Worm (Caenorhabditis elegans) whole organism, L1 larva: ENCODE results near the gene F35C11.3.
A peak's percentile ranks its signal among the peaks of the same experiment; 100 is the strongest.

Experiments used
- C16A3.4 ChIP-seq: fragments of 150-350 bp; optimal IDR thresholded peaks from 2 replicates; lab custom pipeline; 2014; ENCODE audit warnings: missing biosample characterization, missing genetic modification characterization
- C34B4.2 ChIP-seq: sonication (generic microtip); optimal IDR thresholded peaks from 2 replicates; lab custom pipeline; 2017; ENCODE audit warnings: mild to moderate bottlenecking, missing genetic modification characterization, missing compliant biosample characterization
- F16B12.6 ChIP-seq: fragments of 150-350 bp; optimal IDR thresholded peaks from 2 replicates; lab custom pipeline; 2014; ENCODE audit warnings: missing biosample characterization, missing genetic modification characterization
- Y116A8C.19 ChIP-seq: sonication (generic microtip); optimal IDR thresholded peaks from 2 replicates; lab custom pipeline; 2016; ENCODE audit warnings: missing compliant biosample characterization, missing genetic modification characterization, borderline replicate concordance
- blmp-1 ChIP-seq: fragments of 150-350 bp; optimal IDR thresholded peaks from 2 replicates; lab custom pipeline; 2014; ENCODE audit warnings: missing biosample characterization, missing genetic modification characterization
- ceh-63 ChIP-seq: fragments of 200-800 bp; sonication (Bioruptor generic); optimal IDR thresholded peaks from 2 replicates; lab custom pipeline; 2018; ENCODE audit warnings: mild to moderate bottlenecking, missing genetic modification characterization, missing compliant biosample characterization
- ceh-8 ChIP-seq: fragments of 200-800 bp; sonication (Bioruptor generic); optimal IDR thresholded peaks from 2 replicates; lab custom pipeline; 2018; ENCODE audit warnings: mild to moderate bottlenecking, missing genetic modification characterization, moderate library complexity, missing compliant biosample characterization
- ceh-82 ChIP-seq, 3 experiments: fragments of 150-350 bp in 1 of 3; sonication (generic microtip) in 2 of 3; optimal IDR thresholded peaks; 2 replicates each; lab custom pipeline; 2014 to 2017; ENCODE audit warnings: missing biosample characterization in 3 of 3, missing genetic modification characterization in 3 of 3
- ceh-88 ChIP-seq: fragments of 200-800 bp; sonication (Bioruptor generic); IDR thresholded peaks from 2 replicates; pipeline ENCODE4 v1.3.6; 2022; ENCODE audit warnings: missing genetic modification characterization, missing compliant biosample characterization
- ceh-90 ChIP-seq: sonication (generic microtip); optimal IDR thresholded peaks from 2 replicates; lab custom pipeline; 2016; ENCODE audit warnings: missing genetic modification characterization, missing compliant biosample characterization
- dsc-1 ChIP-seq: sonication (generic microtip); optimal IDR thresholded peaks from 2 replicates; lab custom pipeline; 2016; ENCODE audit warnings: mild to moderate bottlenecking, missing genetic modification characterization, missing compliant biosample characterization
- efl-1 ChIP-seq, 4 experiments: fragments of 150-350 bp; optimal IDR thresholded peaks in 3 of 4; peaks in 1 of 4; 1 replicate in 1 of 4; 2 replicates in 3 of 4; lab custom pipeline; 2014; ENCODE audit warnings: missing biosample characterization in 2 of 4, missing genetic modification characterization in 2 of 4, missing genetic modification reagents in 2 of 4
- egl-13 ChIP-seq: sonication (generic microtip); optimal IDR thresholded peaks from 2 replicates; lab custom pipeline; 2016; ENCODE audit warnings: missing genotype, missing genetic modification reagents, missing genetic modification characterization, missing compliant biosample characterization
- elt-2 ChIP-seq: sonication (generic microtip); optimal IDR thresholded peaks from 2 replicates; lab custom pipeline; 2016; ENCODE audit warnings: missing genetic modification characterization, mild to moderate bottlenecking, inconsistent platforms, missing compliant biosample characterization, missing genetic modification reagents
- elt-3 ChIP-seq, 6 experiments: fragments of 150-350 bp in 1 of 6; sonication (generic microtip); optimal IDR thresholded peaks; 2 replicates each; lab custom pipeline; 2017 to 2018; ENCODE audit warnings: missing biosample characterization in 6 of 6, missing genetic modification characterization in 6 of 6, inconsistent platforms in 1 of 6
- grh-1 ChIP-seq: fragments of 200-800 bp; sonication (Bioruptor generic); IDR thresholded peaks from 2 replicates; pipeline ENCODE4 v1.3.6; 2022; ENCODE audit warnings: missing genetic modification reagents, missing genetic modification characterization, missing compliant biosample characterization
- hpl-2 ChIP-seq: fragments of 150-350 bp; optimal IDR thresholded peaks from 2 replicates; lab custom pipeline; 2014; ENCODE audit warnings: missing biosample characterization, missing genetic modification reagents, missing genetic modification characterization
- isw-1 ChIP-seq: fragments of 200-800 bp; sonication (Bioruptor generic); IDR thresholded peaks from 2 replicates; pipeline ENCODE4 v1.3.6; 2022; ENCODE audit warnings: missing genetic modification characterization, missing compliant biosample characterization
- lin-13 ChIP-seq: fragments of 150-350 bp; optimal IDR thresholded peaks from 2 replicates; lab custom pipeline; 2014; ENCODE audit warnings: missing biosample characterization, missing genetic modification reagents, missing genetic modification characterization
- lin-14 ChIP-seq: fragments of 200-800 bp; sonication (Bioruptor generic); optimal IDR thresholded peaks from 2 replicates; lab custom pipeline; 2018; ENCODE audit warnings: mild to moderate bottlenecking, missing genetic modification characterization, moderate library complexity, missing compliant biosample characterization
- lin-15B ChIP-seq: fragments of 150-350 bp; sonication (generic microtip); optimal IDR thresholded peaks from 3 replicates; lab custom pipeline; 2014; ENCODE audit warnings: missing biosample characterization, missing genetic modification characterization
- lir-3 ChIP-seq: sonication (generic microtip); optimal IDR thresholded peaks from 2 replicates; lab custom pipeline; 2016; ENCODE audit warnings: mild to moderate bottlenecking, missing genetic modification characterization, moderate library complexity, missing compliant biosample characterization; ENCODE audit not compliant: poor library complexity
- mab-9 ChIP-seq: fragments of 200-800 bp; sonication (Bioruptor generic); IDR thresholded peaks from 2 replicates; pipeline ENCODE4 v1.3.6; 2022; ENCODE audit warnings: missing genetic modification reagents, missing genetic modification characterization, missing compliant biosample characterization
- mdl-1 ChIP-seq, 2 experiments: fragments of 150-350 bp; optimal IDR thresholded peaks; 2 replicates each; lab custom pipeline; 2014 to 2017; ENCODE audit warnings: missing biosample characterization in 2 of 2, missing genetic modification characterization in 2 of 2, inconsistent platforms in 1 of 2
- mef-2 ChIP-seq: fragments of 150-350 bp; optimal IDR thresholded peaks from 2 replicates; lab custom pipeline; 2014; ENCODE audit warnings: missing biosample characterization, missing genetic modification characterization
- nhr-11 ChIP-seq: fragments of 150-350 bp; optimal IDR thresholded peaks from 2 replicates; lab custom pipeline; 2014; ENCODE audit warnings: missing biosample characterization, missing genetic modification characterization
- nhr-12 ChIP-seq: sonication (generic microtip); optimal IDR thresholded peaks from 2 replicates; lab custom pipeline; 2017; ENCODE audit warnings: missing biosample characterization, missing genetic modification characterization
- nhr-19 ChIP-seq: fragments of 200-800 bp; sonication (Bioruptor generic); conservative IDR thresholded peaks from 2 replicates; pipeline ENCODE4 v1.3.6; 2022; ENCODE audit warnings: missing genetic modification characterization, missing compliant biosample characterization
- nhr-237 ChIP-seq: fragments of 150-350 bp; optimal IDR thresholded peaks from 2 replicates; lab custom pipeline; 2014; ENCODE audit warnings: missing biosample characterization, missing genetic modification characterization
- nhr-77 ChIP-seq: fragments of 150-350 bp; optimal IDR thresholded peaks from 2 replicates; lab custom pipeline; 2014; ENCODE audit warnings: missing biosample characterization, missing genetic modification characterization
- pag-3 ChIP-seq: sonication (generic microtip); optimal IDR thresholded peaks from 2 replicates; lab custom pipeline; 2017; ENCODE audit warnings: missing genetic modification characterization, mild to moderate bottlenecking, missing compliant biosample characterization, antibody characterized with exemption, borderline replicate concordance; ENCODE audit not compliant: insufficient read depth
- pax-3 ChIP-seq: fragments of 200-800 bp; sonication (Bioruptor generic); optimal IDR thresholded peaks from 2 replicates; lab custom pipeline; 2018; ENCODE audit warnings: mild to moderate bottlenecking, missing genetic modification characterization, moderate library complexity, missing compliant biosample characterization
- rnt-1 ChIP-seq: sonication (generic microtip); optimal IDR thresholded peaks from 2 replicates; lab custom pipeline; 2016; ENCODE audit warnings: mild to moderate bottlenecking, missing genetic modification characterization, moderate library complexity, missing compliant biosample characterization
- snpc-4 ChIP-seq: fragments of 150-350 bp; optimal IDR thresholded peaks from 2 replicates; lab custom pipeline; 2014; ENCODE audit warnings: missing biosample characterization, missing genetic modification characterization
- sox-4 ChIP-seq: sonication (generic microtip); optimal IDR thresholded peaks from 2 replicates; lab custom pipeline; 2016; ENCODE audit warnings: missing genetic modification characterization, missing compliant biosample characterization
- sptf-1 ChIP-seq: fragments of 150-350 bp; optimal IDR thresholded peaks from 2 replicates; lab custom pipeline; 2014; ENCODE audit warnings: missing biosample characterization, missing genetic modification characterization
- swsn-7 ChIP-seq: sonication (generic microtip); optimal IDR thresholded peaks from 2 replicates; lab custom pipeline; 2016; ENCODE audit warnings: missing genetic modification characterization, missing compliant biosample characterization
- unc-86 ChIP-seq: sonication (generic microtip); optimal IDR thresholded peaks from 2 replicates; lab custom pipeline; 2016; ENCODE audit warnings: missing genetic modification characterization, missing compliant biosample characterization
- xbp-1 ChIP-seq: sonication (generic microtip); optimal IDR thresholded peaks from 2 replicates; lab custom pipeline; 2016; ENCODE audit warnings: missing genetic modification characterization, missing compliant biosample characterization
- zip-4 ChIP-seq: fragments of 200-800 bp; sonication (Bioruptor generic); optimal IDR thresholded peaks from 2 replicates; lab custom pipeline; 2018; ENCODE audit warnings: mild to moderate bottlenecking, missing genetic modification characterization, moderate library complexity, missing compliant biosample characterization
- ztf-11 ChIP-seq, 2 experiments: sonication (generic microtip); optimal IDR thresholded peaks; 2 replicates each; lab custom pipeline; 2016 to 2017; ENCODE audit warnings: missing genetic modification characterization in 2 of 2, missing biosample characterization in 1 of 2, missing compliant biosample characterization in 1 of 2

F35C11.3 gene

ce11 chrII:8276057-8276456, 29.5 kb downstream of the F35C11.3 start, which contains the start of the genes gei-14 and slc-25A32 (continued):
- TF ChIP-seq blmp-1 (tag; lab: Kevin White, UChicago) (peak; percentile 55), efl-1 (optimal IDR thresholded peaks at IDR 0.05; lab: Kevin White, UChicago) (peak; percentile 92 to 95), efl-1 (GFP tag; optimal IDR thresholded peaks at IDR 0.05 in 1 of 2; lab: Kevin White, UChicago) (peak; percentile 90 to 99), zip-4 (no peak), nhr-77 (tag; lab: Kevin White, UChicago) (no peak), dsc-1 (tag; lab: Kevin White, UChicago) (no peak), pax-3 (tag; lab: Kevin White, UChicago) (no peak), egl-13 (tag; lab: Kevin White, UChicago) (no peak), lin-15B (tag; lab: Kevin White, UChicago) (peak; percentile 53), sox-4 (tag; lab: Kevin White, UChicago) (no peak), lin-14 (GFP tag; lab: Kevin White, UChicago) (no peak), elt-3 (tag; optimal IDR thresholded peaks at IDR 0.05; lab: Kevin White, UChicago) (peak in 1 of 6 experiments; percentile 24), F16B12.6 (tag; lab: Kevin White, UChicago) (peak; percentile 78), nhr-19 (GFP tag; lab: Robert Waterston, UW) (0 out of 2 replicates have a peak, but pooled peaks have one; percentile 25), lir-3 (tag; lab: Kevin White, UChicago) (no peak), nhr-237 (tag; lab: Kevin White, UChicago) (no peak), ceh-8 (GFP tag; lab: Kevin White, UChicago) (no peak), Y116A8C.19 (tag; lab: Kevin White, UChicago) (no peak), unc-86 (tag; lab: Kevin White, UChicago) (no peak), elt-2 (tag; lab: Kevin White, UChicago) (no peak), ceh-82 (tag; optimal IDR thresholded peaks at IDR 0.05; lab: Kevin White, UChicago) (peak in 2 of 3 experiments; percentile 33 to 34), swsn-7 (no peak), C16A3.4 (tag; lab: Kevin White, UChicago) (no peak), ceh-63 (no peak), mdl-1 (tag; optimal IDR thresholded peaks at IDR 0.05; lab: Kevin White, UChicago) (no peak), mab-9 (no peak), sptf-1 (no peak), isw-1 (GFP tag; lab: Robert Waterston, UW) (no peak), snpc-4 (tag; lab: Kevin White, UChicago) (no peak), grh-1 (no peak), hpl-2 (no peak), ceh-90 (tag; lab: Kevin White, UChicago) (no peak), xbp-1 (tag; lab: Kevin White, UChicago) (peak; percentile 13), rnt-1 (tag; lab: Kevin White, UChicago) (peak; percentile 33), C34B4.2 (no peak), ztf-11 (tag; optimal IDR thresholded peaks at IDR 0.05; lab: Kevin White, UChicago) (no peak), mef-2 (no peak), ceh-88 (GFP tag; lab: Robert Waterston, UW) (no peak), pag-3 (tag; lab: Kevin White, UChicago) (no peak)

ce11 chrII:8278415-8278814, 31.8 kb downstream of the F35C11.3 start, which contains the start of the genes mrpl-10 and clec-142:
TSS of gene mrpl-10 (minus strand) at chrII:8278515.
TSS of gene clec-142 (plus strand) at chrII:8278678.
- TF ChIP-seq ceh-88 (GFP tag; lab: Robert Waterston, UW): no peak
- no peak for TF ChIP-seq lin-13 (GFP tag; lab: Kevin White, UChicago)
- no peak for TF ChIP-seq nhr-12
- TF ChIP-seq nhr-11 (tag; lab: Kevin White, UChicago): no peak
